Fruit fly (Drosophila melanogaster) whole organism, larva: ENCODE results near the gene Wnt4.
A peak's percentile ranks its signal among the peaks of the same experiment; 100 is the strongest.

Source experiments
- noc ChIP-seq: fragments of 200-800 bp; sonication (Bioruptor generic); optimal IDR thresholded peaks from 3 replicates; lab custom pipeline; 2019; ENCODE audit warnings: missing biosample characterization, mild to moderate bottlenecking, missing genetic modification characterization, moderate library complexity

Wnt4 gene

DNA sequence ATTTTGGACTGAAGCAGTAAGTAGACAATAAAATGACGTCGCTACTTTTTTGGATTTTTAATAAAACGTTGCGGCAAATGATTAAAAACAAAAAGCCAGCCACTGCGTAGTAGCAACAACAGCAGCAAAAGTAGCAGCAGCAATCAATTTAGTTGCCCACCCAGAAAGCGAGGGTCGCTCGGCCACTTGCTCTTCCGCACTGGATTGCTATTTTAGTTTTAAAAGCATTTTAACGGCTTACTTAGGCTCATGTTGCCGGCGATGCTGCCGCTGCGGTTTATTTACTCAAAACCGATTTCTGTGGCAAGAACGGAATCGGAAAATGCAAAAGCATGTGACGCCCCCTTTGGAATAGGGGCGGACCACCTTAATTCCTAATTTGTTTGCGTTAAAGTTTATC, 14.4 kb downstream of the Wnt4 start:
- TF ChIP-seq noc (tag; lab: Kevin White, UChicago): no peak

DNA sequence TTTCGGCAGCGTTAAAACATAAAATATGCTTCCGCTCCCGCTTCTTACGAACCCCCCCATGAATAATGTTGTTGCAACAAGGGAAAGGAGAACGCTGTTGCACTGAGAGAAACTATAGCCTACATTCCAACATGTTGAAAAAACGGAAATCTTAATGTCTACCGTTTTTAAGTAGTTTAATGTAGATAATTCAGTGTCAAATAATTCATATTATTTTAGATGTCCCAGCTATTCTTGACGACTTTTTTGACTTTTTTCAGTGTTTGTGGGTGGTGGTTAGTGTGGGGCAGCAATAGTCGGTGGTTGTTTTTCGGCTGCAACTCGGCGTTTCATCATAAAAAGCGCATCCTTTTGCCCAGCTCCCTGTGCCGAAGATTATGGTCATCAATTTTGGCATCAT, 15.0 kb downstream of the Wnt4 start:
- no peak for TF ChIP-seq noc (tag; lab: Kevin White, UChicago)

DNA sequence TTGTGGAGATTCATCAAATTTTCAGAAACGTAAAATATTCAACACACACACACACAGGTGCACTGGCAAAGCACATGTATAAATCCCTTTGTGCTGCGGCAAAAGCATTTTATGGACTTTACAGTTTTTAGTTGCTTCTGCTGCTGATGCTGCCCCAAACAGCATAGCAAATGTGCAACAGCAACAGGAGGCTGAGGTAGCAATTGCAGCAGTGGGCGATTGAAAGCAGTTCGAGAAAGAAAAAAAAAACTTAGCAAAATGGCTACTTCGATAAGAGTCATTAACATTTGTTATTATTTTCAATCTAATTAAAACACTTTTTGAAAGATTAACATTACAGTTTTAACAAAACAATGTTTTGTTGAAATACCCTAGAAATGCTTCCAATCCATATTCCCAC, 16.7 kb downstream of the Wnt4 start:
- TF ChIP-seq noc (tag; lab: Kevin White, UChicago): no peak

DNA sequence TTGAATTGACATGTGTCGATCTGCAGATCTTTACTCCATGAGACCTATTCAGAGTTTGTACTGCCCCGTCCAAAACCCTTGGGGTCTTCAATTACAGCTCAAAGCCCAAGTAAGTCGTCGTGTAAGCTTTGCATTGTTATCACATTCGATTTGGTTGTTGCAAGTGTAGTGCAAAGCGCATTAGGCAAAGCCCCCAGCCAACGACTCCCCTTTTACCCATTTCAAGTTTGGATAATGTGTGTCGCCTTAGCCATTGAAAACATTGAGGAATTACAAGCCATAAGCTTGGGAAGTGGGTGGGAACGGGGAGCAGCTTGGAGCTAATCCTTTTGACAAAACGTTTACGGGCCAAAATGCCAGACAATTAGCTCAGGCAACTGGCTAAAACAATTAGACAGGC, 17.5 kb downstream of the Wnt4 start:
- no peak for TF ChIP-seq noc (tag; lab: Kevin White, UChicago)

DNA sequence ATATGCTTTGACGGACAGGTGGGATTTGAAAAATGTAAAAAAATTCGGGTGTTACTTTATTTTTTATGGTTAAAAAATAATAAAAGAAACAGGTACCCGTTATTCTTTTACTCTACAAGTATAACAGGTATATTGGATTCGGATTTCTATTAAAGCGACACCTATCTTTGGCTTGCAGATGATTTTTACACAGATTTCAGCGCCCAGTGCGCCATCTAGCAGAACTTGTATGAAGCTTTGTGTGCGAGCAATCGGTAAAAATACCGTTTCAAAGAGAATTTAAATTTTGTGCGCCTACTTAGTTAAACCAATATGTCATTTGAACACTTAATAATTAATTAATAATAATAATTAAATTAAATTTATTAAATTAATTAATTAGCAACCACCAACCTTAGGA, 18.9 kb downstream of the Wnt4 start:
- TF ChIP-seq noc (tag; lab: Kevin White, UChicago): no peak

DNA sequence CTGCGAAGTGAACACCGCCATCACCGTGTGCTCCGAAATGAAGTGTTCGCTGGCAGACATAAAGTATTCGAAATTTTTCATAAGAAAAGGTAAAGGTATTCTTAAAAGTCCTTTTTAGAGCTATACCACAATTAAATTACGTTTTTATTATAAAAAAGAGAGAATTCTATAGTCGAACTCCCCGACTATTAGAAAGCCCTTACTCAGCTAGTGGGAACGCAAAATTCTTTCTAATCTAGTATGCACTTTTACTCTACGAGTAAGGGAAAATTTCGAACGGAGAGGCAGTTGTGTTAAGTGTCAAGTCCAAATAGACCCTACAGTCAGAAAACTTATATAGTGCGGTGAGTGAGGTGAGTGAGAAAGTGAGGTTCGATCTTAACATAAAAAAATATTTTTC, 19.8 kb downstream of the Wnt4 start, which contains the start of gene CG31909:
Gene CG31909, plus strand, starts transcription at position 301 of the 400 bp plus-strand sequence.
- no peak for TF ChIP-seq noc (tag; lab: Kevin White, UChicago)

DNA sequence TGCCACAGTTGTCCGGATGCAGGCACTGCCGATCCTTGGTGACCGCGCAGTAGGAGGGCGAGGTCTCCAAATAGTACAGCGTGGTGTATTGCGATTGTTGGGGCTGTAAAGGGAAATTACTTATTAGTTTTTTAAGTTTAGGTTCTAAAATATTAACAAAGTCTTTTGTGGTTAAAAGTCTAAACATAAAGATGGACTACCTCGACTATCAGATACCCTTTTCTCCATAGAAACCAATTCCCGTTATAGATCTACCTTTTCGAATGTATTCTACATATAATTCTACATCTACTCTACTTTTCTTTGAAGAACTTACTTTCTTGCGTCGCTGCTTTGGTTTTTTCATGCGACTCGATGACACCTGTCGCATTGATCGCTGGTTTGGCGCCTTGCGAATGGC, 20.8 kb downstream of the Wnt4 start:
- TF ChIP-seq noc (tag; lab: Kevin White, UChicago): no peak

DNA sequence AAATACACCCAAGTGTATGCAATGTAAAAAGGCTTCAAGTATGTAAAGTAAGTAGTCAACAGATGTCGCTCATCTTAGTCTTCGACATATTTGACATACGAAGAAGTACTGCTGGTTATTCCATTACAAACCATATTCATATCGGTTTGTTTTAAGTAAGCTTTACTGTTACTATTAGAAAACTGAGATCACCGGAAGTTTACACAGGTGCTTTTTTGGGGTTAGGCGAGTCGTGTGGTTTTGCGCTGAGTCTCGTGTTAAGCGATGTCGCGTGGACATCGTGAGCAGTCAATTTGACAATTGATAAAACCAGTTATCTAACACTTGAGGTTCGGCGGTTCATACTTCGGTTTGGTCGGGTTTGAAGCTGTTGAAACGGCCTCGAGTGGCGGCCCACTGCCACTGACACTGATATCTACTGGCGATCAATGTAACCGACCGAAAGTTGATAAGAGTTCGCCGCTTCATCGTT, 22.2 kb downstream of the Wnt4 start:
- TF ChIP-seq noc (tag; lab: Kevin White, UChicago): no peak

DNA sequence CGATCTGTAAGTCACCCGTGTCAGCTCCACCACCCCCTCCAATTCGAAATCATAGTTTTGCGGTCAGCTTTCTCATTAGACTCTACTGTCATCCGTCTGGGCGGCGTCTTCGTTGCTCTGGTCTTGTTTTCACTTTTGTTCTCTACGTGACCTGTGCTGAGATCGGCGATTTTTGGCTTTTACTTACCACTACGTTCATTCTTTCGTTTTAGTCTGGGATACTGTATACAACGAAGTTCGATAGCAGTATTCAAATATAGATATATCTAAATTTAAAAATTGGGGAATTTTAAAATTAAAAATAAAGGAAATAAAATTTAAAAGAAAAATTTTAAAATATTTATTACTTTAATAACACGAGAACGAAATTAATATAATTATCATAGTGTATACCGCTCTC, 24.1 kb downstream of the Wnt4 start, which contains the start of gene CG13786:
Gene CG13786, minus strand, starts transcription at position 101 of the 400 bp plus-strand sequence.
- no peak for TF ChIP-seq noc (tag; lab: Kevin White, UChicago)

DNA sequence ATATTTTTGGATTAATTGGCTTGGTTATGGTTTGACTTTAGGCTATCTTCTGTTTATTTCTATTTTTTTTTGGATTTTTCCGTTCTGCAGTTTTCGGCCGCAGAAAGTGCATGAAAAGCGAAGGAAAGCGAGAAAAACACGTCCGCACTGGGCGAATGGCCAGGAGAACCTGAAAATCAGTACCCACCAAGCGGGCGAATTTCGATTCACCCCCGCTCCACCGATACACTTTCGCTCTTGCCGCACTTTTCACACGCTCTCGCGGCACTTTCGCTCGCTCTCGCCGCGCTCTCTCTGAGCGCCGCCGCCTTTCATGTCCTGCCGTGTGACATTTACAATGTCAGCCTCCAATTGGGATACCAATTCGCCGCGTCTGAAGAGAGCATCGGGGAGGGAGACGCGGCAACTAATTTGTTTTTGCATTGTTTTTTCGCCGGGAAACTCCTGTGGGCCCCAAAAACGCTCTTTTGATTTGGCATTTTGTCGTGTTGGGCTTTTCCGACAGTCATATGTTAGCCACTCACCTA, 27.6 kb downstream of the Wnt4 start, which contains the start of gene Ndae1:
Gene Ndae1, minus strand, starts transcription at position 51 of the 527 bp plus-strand sequence.
- no peak for TF ChIP-seq noc (tag; lab: Kevin White, UChicago)

DNA sequence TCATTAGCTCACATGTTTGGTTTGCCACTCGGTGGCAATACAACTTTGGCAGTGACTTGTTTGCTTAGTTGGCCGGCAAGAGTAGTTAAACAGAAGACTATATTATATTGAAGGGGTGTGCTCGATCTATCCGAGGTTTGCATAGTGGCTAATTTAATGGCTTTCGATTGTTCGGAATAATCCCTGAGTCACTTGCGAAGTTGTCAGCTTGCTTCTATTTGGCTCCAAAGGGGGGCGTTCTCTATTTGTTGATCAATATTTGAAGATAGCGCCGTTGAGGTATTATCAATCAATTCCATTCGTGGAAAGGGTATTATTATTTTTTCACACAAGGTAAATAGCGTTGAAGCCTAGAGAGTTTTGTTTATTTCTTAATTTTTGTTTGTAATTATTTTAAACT, 28.9 kb downstream of the Wnt4 start:
- TF ChIP-seq noc (tag; lab: Kevin White, UChicago): no peak

DNA sequence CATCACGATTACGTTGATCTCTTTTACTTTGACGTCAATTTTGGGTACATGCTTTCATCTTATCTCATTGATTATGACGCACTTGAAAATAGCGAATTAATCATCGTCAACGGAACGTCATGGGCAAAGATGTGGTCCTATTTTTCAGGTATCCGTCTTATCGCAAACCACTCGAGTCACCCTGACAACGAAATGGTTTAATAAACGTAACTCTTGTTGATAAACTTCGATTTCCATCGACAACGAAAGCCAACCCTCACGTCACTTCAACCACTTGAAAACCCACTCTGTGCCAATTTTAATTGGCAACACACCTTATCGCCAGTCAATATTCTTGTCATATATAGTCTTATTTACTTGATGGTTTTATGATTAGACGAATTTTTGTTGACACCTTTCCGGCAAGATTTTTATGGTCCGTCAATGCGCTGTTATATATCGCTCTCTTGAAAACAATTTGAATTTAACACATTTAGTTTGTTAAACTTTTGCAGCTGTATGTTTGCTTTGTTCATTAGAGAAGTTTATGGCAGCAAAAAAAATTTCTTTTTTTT, 34.7 kb downstream of the Wnt4 start:
- peak; percentile 91 for TF ChIP-seq noc (tag; lab: Kevin White, UChicago)

DNA sequence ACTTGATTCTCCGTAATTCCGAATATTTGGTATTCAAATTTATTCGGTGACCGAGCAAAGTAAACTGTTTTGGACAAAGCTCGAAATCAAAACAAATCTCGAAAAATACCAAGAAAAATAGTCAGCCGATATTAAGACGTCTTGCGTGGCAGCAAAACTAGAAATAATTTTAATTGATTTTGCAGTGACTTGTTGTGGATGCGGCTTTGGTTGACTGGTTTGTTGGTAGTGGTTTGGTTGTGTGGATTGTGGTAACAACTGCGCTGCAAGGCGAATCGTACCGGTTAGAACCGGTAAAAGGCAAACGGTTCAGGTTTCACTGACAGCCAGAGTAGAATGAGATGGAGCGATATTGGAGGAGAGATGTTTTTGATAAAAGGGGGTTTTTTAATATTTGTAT, 35.5 kb downstream of the Wnt4 start:
- TF ChIP-seq noc (tag; lab: Kevin White, UChicago): no peak

DNA sequence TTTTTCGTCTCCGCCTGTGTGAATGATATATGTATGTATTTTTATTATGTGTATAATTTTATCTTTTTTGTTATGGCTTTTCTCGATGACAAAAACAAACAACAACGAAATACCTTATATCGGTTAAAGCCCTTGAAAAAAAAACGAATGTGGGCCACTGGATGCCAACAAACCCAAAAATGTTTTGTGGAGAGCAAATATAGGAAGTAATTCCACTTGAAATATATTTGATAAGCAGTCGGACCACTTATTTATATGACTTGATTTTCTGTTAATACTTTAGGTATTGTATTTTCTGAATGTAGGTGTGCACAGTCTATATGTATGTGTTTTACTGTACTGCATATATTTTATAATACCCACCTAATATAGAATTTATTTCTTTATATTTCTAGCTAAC, 36.0 kb downstream of the Wnt4 start:
- TF ChIP-seq noc (tag; lab: Kevin White, UChicago): no peak

DNA sequence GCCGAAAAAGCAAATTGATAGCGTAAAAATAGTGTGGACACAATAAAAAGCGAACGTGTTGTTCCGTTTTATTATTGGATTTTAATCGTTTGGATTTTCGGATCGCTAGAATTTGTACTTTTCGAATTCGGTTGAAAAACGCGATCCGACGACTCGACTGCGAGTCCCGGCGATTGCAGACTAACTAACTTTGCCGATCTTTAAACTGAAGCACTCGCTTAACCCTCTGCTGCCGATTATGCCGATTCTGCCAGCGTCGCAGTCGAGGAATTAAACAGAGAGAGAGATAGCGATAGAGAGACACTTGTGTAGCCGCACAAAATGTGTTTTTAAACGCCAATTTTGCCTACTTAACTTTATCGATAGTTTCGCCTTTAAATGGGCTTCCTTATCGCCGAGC, 36.7 kb downstream of the Wnt4 start:
- peak; percentile 54 for TF ChIP-seq noc (tag; lab: Kevin White, UChicago)

DNA sequence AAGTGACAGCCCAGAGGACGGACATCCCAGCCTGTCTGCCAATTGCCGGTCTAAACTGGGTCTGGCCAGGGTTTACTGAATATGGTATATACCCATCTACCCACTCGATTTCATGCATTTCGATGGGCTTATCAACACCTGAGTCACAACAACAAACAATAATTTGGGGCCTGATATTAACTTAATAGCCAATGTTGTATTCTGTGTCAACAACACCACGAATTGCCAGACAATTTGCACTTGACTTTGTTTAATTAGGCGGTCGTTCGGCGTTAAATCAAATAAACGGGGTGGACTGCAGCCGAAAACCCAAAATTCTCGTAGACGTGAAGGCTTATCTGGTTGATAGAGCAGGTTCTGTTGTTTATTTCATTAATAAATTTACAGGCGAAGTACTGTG, 37.7 kb downstream of the Wnt4 start:
- peak; percentile 94 for TF ChIP-seq noc (tag; lab: Kevin White, UChicago)

DNA sequence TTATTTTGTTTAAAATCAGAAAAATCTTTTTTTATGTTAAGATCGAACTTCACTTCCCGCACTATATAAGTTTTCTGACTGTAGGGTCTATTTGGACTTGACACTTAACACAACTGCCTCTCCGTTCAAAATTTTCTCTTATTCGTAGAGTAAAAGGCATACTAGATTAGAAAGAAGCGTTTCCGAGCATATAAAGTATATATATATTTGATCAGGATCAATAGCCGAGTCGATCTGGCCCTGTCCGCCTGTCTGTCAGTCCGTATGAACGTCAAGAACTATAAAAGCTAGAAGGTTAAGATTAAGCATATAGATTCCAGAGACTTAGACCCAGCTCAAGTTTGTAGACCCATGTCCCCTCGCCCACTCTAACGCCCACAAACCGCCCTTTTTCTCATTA, 44.3 kb downstream of the Wnt4 start, which contains the start of gene CG43800:
Gene CG43800, minus strand, starts transcription at position 101 of the 400 bp plus-strand sequence.
- no peak for TF ChIP-seq noc (tag; lab: Kevin White, UChicago)
